Worm (Caenorhabditis elegans) whole organism, L4 larva: ENCODE measurements around the gene C24H11.1.
A peak's percentile ranks its signal among the peaks of the same experiment; 100 is the strongest.
"Not testable (repeated sequence)": the region's sequence is repeated elsewhere in the genome, so short reads cannot be mapped to it uniquely, and the experiment has no call there.

Source experiments
- F49E8.2 ChIP-seq: sonication (generic microtip); optimal IDR thresholded peaks from 2 replicates; lab custom pipeline; 2016; ENCODE audit warnings: missing compliant biosample characterization, mild to moderate bottlenecking, missing genetic modification characterization, borderline replicate concordance
- T26A8.4 ChIP-seq: fragments of 200-800 bp; sonication (Bioruptor generic); IDR thresholded peaks from 2 replicates; pipeline ENCODE4 v1.3.6; 2022; ENCODE audit warnings: missing genetic modification characterization, missing compliant biosample characterization
- Y48G9A.11 ChIP-seq: fragments of 200-800 bp; sonication (Bioruptor generic); IDR thresholded peaks from 2 replicates; pipeline ENCODE4 v1.3.6; 2022; ENCODE audit warnings: missing genetic modification reagents, missing genetic modification characterization, missing compliant biosample characterization
- aha-1 ChIP-seq: fragments of 150-350 bp; peaks from one replicate; lab custom pipeline; 2014; ENCODE audit warnings: missing biosample characterization, missing genetic modification characterization
- ama-1 ChIP-seq: fragments of 150-350 bp; optimal IDR thresholded peaks from 2 replicates; lab custom pipeline; 2014; ENCODE audit warnings: inconsistent platforms, mixed read lengths
- attf-4 ChIP-seq: sonication (generic microtip); optimal IDR thresholded peaks from 3 replicates; lab custom pipeline; 2017; ENCODE audit warnings: missing biosample characterization, missing genetic modification characterization
- cey-2 ChIP-seq: sonication (generic microtip); optimal IDR thresholded peaks from 3 replicates; lab custom pipeline; 2017; ENCODE audit warnings: missing genetic modification characterization, mild to moderate bottlenecking, missing compliant biosample characterization, antibody characterized with exemption, borderline replicate concordance; ENCODE audit not compliant: insufficient read depth
- daf-16 ChIP-seq, 3 experiments: sonication (generic microtip); optimal IDR thresholded peaks; 2 replicates each; lab custom pipeline; 2016 to 2017; ENCODE audit warnings: missing genetic modification characterization in 3 of 3, missing genetic modification reagents in 3 of 3, mild to moderate bottlenecking in 2 of 3, missing compliant biosample characterization in 2 of 3, missing biosample characterization in 1 of 3, moderate library complexity in 1 of 3
- daf-8 ChIP-seq: fragments of 200-800 bp; sonication (Bioruptor generic); IDR thresholded peaks from 2 replicates; pipeline ENCODE4 v1.3.6; 2022; ENCODE audit warnings: missing genetic modification characterization, missing compliant biosample characterization
- dpl-1 ChIP-seq: fragments of 150-350 bp; optimal IDR thresholded peaks from 2 replicates; lab custom pipeline; 2014; ENCODE audit warnings: missing biosample characterization, missing genetic modification reagents, missing genetic modification characterization
- dve-1 ChIP-seq: sonication (generic microtip); optimal IDR thresholded peaks from 2 replicates; lab custom pipeline; 2017; ENCODE audit warnings: antibody characterized with exemption, mild to moderate bottlenecking, missing genetic modification characterization, missing compliant biosample characterization; ENCODE audit not compliant: insufficient read depth
- fkh-10 ChIP-seq: fragments of 150-350 bp; optimal IDR thresholded peaks from 2 replicates; lab custom pipeline; 2014; ENCODE audit warnings: missing biosample characterization, missing genetic modification reagents, missing genetic modification characterization
- fos-1 ChIP-seq: fragments of 150-350 bp; optimal IDR thresholded peaks from 2 replicates; lab custom pipeline; 2014; ENCODE audit warnings: missing biosample characterization, missing genetic modification characterization
- hif-1 ChIP-seq, 2 experiments: sonication (generic microtip); optimal IDR thresholded peaks; 2 replicates each; lab custom pipeline; 2016 to 2017; ENCODE audit warnings: missing compliant biosample characterization in 2 of 2, missing genetic modification characterization in 2 of 2, missing genetic modification reagents in 2 of 2, missing genotype in 2 of 2, mild to moderate bottlenecking in 1 of 2
- hlh-11 ChIP-seq: fragments of 200-800 bp; sonication (Bioruptor generic); optimal IDR thresholded peaks from 2 replicates; lab custom pipeline; 2018; ENCODE audit warnings: mild to moderate bottlenecking, missing genetic modification characterization, missing compliant biosample characterization
- hlh-30 ChIP-seq: sonication (generic microtip); optimal IDR thresholded peaks from 2 replicates; lab custom pipeline; 2017; ENCODE audit warnings: antibody characterized with exemption, mild to moderate bottlenecking, missing genetic modification characterization, missing compliant biosample characterization; ENCODE audit not compliant: insufficient read depth
- hmg-1.1 ChIP-seq: fragments of 200-800 bp; sonication (Bioruptor generic); IDR thresholded peaks from 2 replicates; pipeline ENCODE4 v1.3.6; 2022; ENCODE audit warnings: missing genetic modification reagents, missing genetic modification characterization, missing compliant biosample characterization
- jun-1 ChIP-seq: fragments of 150-350 bp; optimal IDR thresholded peaks from 2 replicates; lab custom pipeline; 2014; ENCODE audit warnings: missing biosample characterization, missing genetic modification reagents, missing genetic modification characterization
- lin-29 ChIP-seq: fragments of 200-800 bp; sonication (Bioruptor generic); IDR thresholded peaks from 2 replicates; pipeline ENCODE4 v1.3.6; 2022; ENCODE audit warnings: missing genetic modification reagents, missing genetic modification characterization, missing compliant biosample characterization
- lin-38 ChIP-seq: fragments of 200-800 bp; sonication (Bioruptor generic); IDR thresholded peaks from 2 replicates; pipeline ENCODE4 v1.3.6; 2022; ENCODE audit warnings: missing genetic modification reagents, missing genetic modification characterization, missing compliant biosample characterization
- lin-39 ChIP-seq: fragments of 150-350 bp; optimal IDR thresholded peaks from 2 replicates; lab custom pipeline; 2014; ENCODE audit warnings: missing biosample characterization, missing genetic modification reagents, missing genetic modification characterization
- lsy-2 ChIP-seq, 2 experiments: fragments of 150-350 bp in 1 of 2; sonication (generic microtip) in 1 of 2; optimal IDR thresholded peaks; 2 replicates each; lab custom pipeline; 2014 to 2017; ENCODE audit warnings: missing biosample characterization in 2 of 2, missing genetic modification characterization in 2 of 2
- madf-9 ChIP-seq: fragments of 200-800 bp; sonication (Bioruptor generic); conservative IDR thresholded peaks from 2 replicates; pipeline ENCODE4 v1.3.6; 2022; ENCODE audit warnings: missing genetic modification reagents, missing genetic modification characterization, missing compliant biosample characterization
- mdl-1 ChIP-seq, 2 experiments: fragments of 150-350 bp in 1 of 2; sonication (generic microtip) in 1 of 2; optimal IDR thresholded peaks; 2 replicates each; lab custom pipeline; 2014 to 2017; ENCODE audit warnings: missing biosample characterization in 2 of 2, missing genetic modification characterization in 2 of 2
- mep-1 ChIP-seq: fragments of 150-350 bp; sonication (generic microtip); optimal IDR thresholded peaks from 3 replicates; lab custom pipeline; 2014; ENCODE audit warnings: missing biosample characterization, missing genetic modification characterization
- mes-2 ChIP-seq: sonication (generic microtip); optimal IDR thresholded peaks from 2 replicates; lab custom pipeline; 2016; ENCODE audit warnings: missing genotype, mild to moderate bottlenecking, missing genetic modification characterization, missing compliant biosample characterization; ENCODE audit not compliant: poor library complexity, severe bottlenecking
- nhr-111 ChIP-seq: fragments of 200-800 bp; sonication (Bioruptor generic); optimal IDR thresholded peaks from 2 replicates; lab custom pipeline; 2018; ENCODE audit warnings: mild to moderate bottlenecking, missing genetic modification characterization, missing compliant biosample characterization
- nhr-25 ChIP-seq: sonication (generic microtip); optimal IDR thresholded peaks from 2 replicates; lab custom pipeline; 2017; ENCODE audit warnings: missing genetic modification characterization, mild to moderate bottlenecking, missing compliant biosample characterization, antibody characterized with exemption, moderate library complexity, borderline replicate concordance; ENCODE audit not compliant: insufficient read depth
- pqm-1 ChIP-seq: sonication (generic microtip); optimal IDR thresholded peaks from 2 replicates; lab custom pipeline; 2017; ENCODE audit warnings: missing biosample characterization, missing genetic modification characterization
- set-16 ChIP-seq: fragments of 200-800 bp; sonication (Bioruptor generic); IDR thresholded peaks from 2 replicates; pipeline ENCODE4 v1.3.6; 2022; ENCODE audit warnings: missing genetic modification reagents, missing genetic modification characterization, missing compliant biosample characterization
- tag-97 ChIP-seq: fragments of 200-800 bp; sonication (Bioruptor generic); IDR thresholded peaks from 2 replicates; pipeline ENCODE4 v1.3.6; 2022; ENCODE audit warnings: missing genetic modification characterization, missing compliant biosample characterization
- unc-62 ChIP-seq, 3 experiments: fragments of 150-350 bp in 1 of 3; sonication (generic microtip); optimal IDR thresholded peaks in 2 of 3; peaks in 1 of 3; 1 replicate in 1 of 3; 2 replicates in 2 of 3; lab custom pipeline; 2014 to 2017; ENCODE audit warnings: missing biosample characterization in 3 of 3, missing genetic modification characterization in 3 of 3, missing genetic modification reagents in 3 of 3, missing genotype in 1 of 3
- zag-1 ChIP-seq: fragments of 150-350 bp; optimal IDR thresholded peaks from 2 replicates; lab custom pipeline; 2014; ENCODE audit warnings: missing biosample characterization, missing genetic modification characterization
- zip-11 ChIP-seq: fragments of 200-800 bp; sonication (Bioruptor generic); IDR thresholded peaks from 2 replicates; pipeline ENCODE4 v1.3.6; 2022; ENCODE audit warnings: missing genetic modification characterization, missing compliant biosample characterization
- ztf-7 ChIP-seq: fragments of 150-350 bp; optimal IDR thresholded peaks from 2 replicates; lab custom pipeline; 2014; ENCODE audit warnings: missing biosample characterization, missing genetic modification characterization

C24H11.1 gene

ce11 chrIII:11757892-11758291 is 29.6 kb upstream of the C24H11.1 start:
- TF ChIP-seq unc-62 (GFP tag; optimal IDR thresholded peaks at IDR 0.05 in 1 of 2; lab: Kevin White, UChicago): peak in 1 of 2 experiments; percentile 17
- no peak for TF ChIP-seq unc-62 (tag; optimal IDR thresholded peaks at IDR 0.05; lab: Kevin White, UChicago)
- peak; percentile 52 for TF ChIP-seq set-16 (GFP tag; lab: Robert Waterston, UW)
- no peak for TF ChIP-seq cey-2
- no peak for TF ChIP-seq zag-1
- no peak for TF ChIP-seq F49E8.2 (tag; lab: Kevin White, UChicago)
- TF ChIP-seq pqm-1: no peak

- TF ChIP-seq set-16 (GFP tag; lab: Robert Waterston, UW) (peak; percentile 75), zip-11 (GFP tag; lab: Robert Waterston, UW) (no peak)
Measured at ce11 chrIII:11760634-11761033, 26.8 kb upstream of the C24H11.1 start.

- TF ChIP-seq aha-1 (tag; lab: Kevin White, UChicago); F49E8.2 (tag; lab: Kevin White, UChicago); ama-1: not testable (repeated sequence)
Measured at ce11 chrIII:11773581-11773980, 13.9 kb upstream of the C24H11.1 start, which contains the start of gene gbf-1. Gene gbf-1 (minus strand): TSS chrIII:11773681.

ce11 chrIII:11774508-11775000 is 12.9 kb upstream of the C24H11.1 start, which contains the start of gene immp-1:
Gene immp-1 (plus strand): TSS chrIII:11774950.
- peak; percentile 52 for TF ChIP-seq dpl-1 (GFP tag; lab: Kevin White, UChicago)
- TF ChIP-seq hmg-1.1: peak; percentile 53; the same call in 1 of the 2 replicates
- peak; percentile 72 for TF ChIP-seq mes-2
- no peak for TF ChIP-seq daf-16 (GFP tag; optimal IDR thresholded peaks at IDR 0.05; lab: Kevin White, UChicago)
- TF ChIP-seq daf-16 (tag; optimal IDR thresholded peaks at IDR 0.05; lab: Kevin White, UChicago): peak; percentile 51
- peak; percentile 28; the same call in 1 of the 2 replicates for TF ChIP-seq T26A8.4 (GFP tag; lab: Robert Waterston, UW)
- no peak for TF ChIP-seq fkh-10 (GFP tag; lab: Kevin White, UChicago)
- no peak for TF ChIP-seq fos-1
- peak in 1 of 2 experiments; percentile 64 for TF ChIP-seq lsy-2 (tag; optimal IDR thresholded peaks at IDR 0.05; lab: Kevin White, UChicago)
- TF ChIP-seq dve-1: peak; percentile 29
- no peak for TF ChIP-seq tag-97 (GFP tag; lab: Robert Waterston, UW)
- TF ChIP-seq mdl-1 (tag; optimal IDR thresholded peaks at IDR 0.05; lab: Kevin White, UChicago): peak in 1 of 2 experiments; percentile 49
- peak; percentile 53 for TF ChIP-seq lin-38 (GFP tag; lab: Robert Waterston, UW)
- TF ChIP-seq hlh-30 (tag; lab: Kevin White, UChicago): peak; percentile 97
- TF ChIP-seq nhr-111 (GFP tag; lab: Kevin White, UChicago): no peak
- TF ChIP-seq, all 104 proteins: peak for 10

ce11 chrIII:11777321-11777720 is 10.2 kb upstream of the C24H11.1 start, which contains the start of gene mdt-21:
Gene mdt-21 (plus strand): TSS chrIII:11777621.
- TF ChIP-seq aha-1 (tag; lab: Kevin White, UChicago) (peak; percentile 52), madf-9 (GFP tag; lab: Robert Waterston, UW) (no peak), hlh-11 (tag; lab: Kevin White, UChicago) (no peak)

- TF ChIP-seq lin-29 (GFP tag; lab: Robert Waterston, UW) (no peak), daf-8 (GFP tag; lab: Robert Waterston, UW) (no peak), Y48G9A.11 (GFP tag; lab: Robert Waterston, UW) (no peak), ztf-7 (tag; lab: Kevin White, UChicago) (no peak), cey-2 (no peak), hif-1 (tag; optimal IDR thresholded peaks at IDR 0.05; lab: Kevin White, UChicago) (no peak), lin-39 (tag; lab: Kevin White, UChicago) (no peak), attf-4 (tag; lab: Kevin White, UChicago) (no peak), jun-1 (tag; lab: Kevin White, UChicago) (no peak), nhr-25 (tag; lab: Kevin White, UChicago) (no peak), nhr-111 (GFP tag; lab: Kevin White, UChicago) (no peak), zag-1 (no peak), mep-1 (tag; lab: Kevin White, UChicago) (no peak), unc-62 (GFP tag; optimal IDR thresholded peaks at IDR 0.05 in 1 of 2; lab: Kevin White, UChicago) (peak in 1 of 2 experiments; percentile 77), unc-62 (tag; optimal IDR thresholded peaks at IDR 0.05; lab: Kevin White, UChicago) (no peak), mes-2 (peak; percentile 26)
Measured at ce11 chrIII:11780183-11780664, 7.3 kb upstream of the C24H11.1 start, which contains the start of gene C24H11.5. Gene C24H11.5 (plus strand): TSS chrIII:11780233.
